Fruit fly (Drosophila melanogaster) whole organism, embryonic: ENCODE data around the gene dsf.
A peak's percentile ranks its signal among the peaks of the same experiment; 100 is the strongest.

Experiments
- CG10321 ChIP-seq: fragments of 200-800 bp; sonication (Bioruptor generic); IDR thresholded peaks from 2 replicates; pipeline ENCODE4 v1.3.6; 2022; ENCODE audit warnings: missing biosample characterization, missing genetic modification characterization
- CG12659 ChIP-seq: fragments of 200-800 bp; sonication (Bioruptor generic); optimal IDR thresholded peaks from 3 replicates; lab custom pipeline; 2017; ENCODE audit warnings: mild to moderate bottlenecking, missing biosample characterization, missing genetic modification reagents, missing genetic modification characterization
- CG6272 ChIP-seq: fragments of 200-800 bp; sonication (Bioruptor generic); IDR thresholded peaks from 2 replicates; pipeline ENCODE4 v1.3.6; 2022; ENCODE audit warnings: missing biosample characterization, missing genetic modification characterization
- Six4 ChIP-seq: fragments of 200-800 bp; sonication (Bioruptor generic); optimal IDR thresholded peaks from 2 replicates; lab custom pipeline; 2016; ENCODE audit warnings: missing biosample characterization, missing genetic modification characterization
- bigmax ChIP-seq: fragments of 200-800 bp; sonication (Bioruptor generic); optimal IDR thresholded peaks from 2 replicates; lab custom pipeline; 2018; ENCODE audit warnings: missing biosample characterization, mild to moderate bottlenecking, missing genetic modification characterization
- zen ChIP-seq: fragments of 200-800 bp; sonication (Bioruptor generic); optimal IDR thresholded peaks from 3 replicates; lab custom pipeline; 2018; ENCODE audit warnings: missing biosample characterization, mild to moderate bottlenecking, missing genetic modification characterization, moderate library complexity

DNA sequence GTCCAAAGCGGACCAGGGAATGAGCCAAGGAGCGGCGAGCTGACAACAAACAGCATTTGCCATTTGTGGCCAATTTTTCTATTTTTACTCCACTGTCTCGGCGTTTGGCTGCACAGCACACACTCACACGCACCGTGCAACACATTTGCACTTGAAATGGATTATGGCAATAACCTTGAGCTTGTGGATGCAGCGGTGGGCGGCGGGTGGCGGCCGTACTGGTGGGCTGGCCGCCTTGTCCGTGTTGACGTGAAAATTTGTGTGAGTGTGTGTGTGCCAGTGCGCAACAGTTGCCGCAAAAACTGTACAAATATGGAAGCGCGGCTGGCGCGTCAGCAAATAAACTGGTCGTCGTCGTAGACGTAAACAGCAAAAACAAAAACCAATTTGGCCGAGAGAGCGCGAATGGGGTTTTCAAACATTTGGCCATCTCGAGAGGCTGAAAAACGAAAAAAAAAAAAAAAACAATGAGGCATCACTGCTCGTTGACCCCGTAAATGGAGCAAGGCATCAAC is 49.3 kb downstream of the dsf start:
- TF ChIP-seq bigmax (GFP tag; lab: Kevin White, UChicago) (no peak), CG6272 (GFP tag; lab: Robert Waterston, UW) (no peak), zen (tag; lab: Kevin White, UChicago) (no peak), CG12659 (GFP tag; lab: Kevin White, UChicago) (no peak), CG10321 (GFP tag; lab: Robert Waterston, UW) (0 out of 2 replicates have a peak, but pooled peaks have one; percentile 26), Six4 (no peak)
